Worm (Caenorhabditis elegans) whole organism, midembryonic: ENCODE results near the gene F53F4.17.

Source experiments
- T22C8.4 ChIP-seq: fragments of 200-800 bp; sonication (Bioruptor generic); IDR thresholded peaks from 2 replicates; pipeline ENCODE4 v1.3.6; 2022; ENCODE audit warnings: missing genetic modification characterization, missing compliant biosample characterization
- cog-1 ChIP-seq: sonication (generic microtip); optimal IDR thresholded peaks from 2 replicates; lab custom pipeline; 2016; ENCODE audit warnings: missing genetic modification characterization, missing compliant biosample characterization
- flt-1 ChIP-seq: fragments of 200-800 bp; sonication (Bioruptor generic); IDR thresholded peaks from 2 replicates; pipeline ENCODE4 v1.3.6; 2022; ENCODE audit warnings: missing genetic modification characterization, missing compliant biosample characterization
- klf-2 ChIP-seq: fragments of 200-800 bp; sonication (Bioruptor generic); conservative IDR thresholded peaks from 2 replicates; pipeline ENCODE4 v1.3.6; 2022; ENCODE audit warnings: missing genetic modification reagents, missing genetic modification characterization, missing compliant biosample characterization
- med-1 ChIP-seq: sonication (generic microtip); optimal IDR thresholded peaks from 2 replicates; lab custom pipeline; 2017; ENCODE audit warnings: missing genetic modification characterization, mild to moderate bottlenecking, missing compliant biosample characterization, antibody characterized with exemption, missing genetic modification reagents; ENCODE audit not compliant: insufficient read depth
- ref-1 ChIP-seq: fragments of 200-800 bp; sonication (Bioruptor generic); conservative IDR thresholded peaks from 2 replicates; pipeline ENCODE4 v1.3.6; 2022; ENCODE audit warnings: missing genetic modification reagents, missing genetic modification characterization, missing compliant biosample characterization
- tab-1 ChIP-seq: fragments of 200-800 bp; sonication (Bioruptor generic); IDR thresholded peaks from 2 replicates; pipeline ENCODE4 v1.3.6; 2022; ENCODE audit warnings: missing genetic modification characterization, missing compliant biosample characterization
- ztf-23 ChIP-seq: fragments of 200-800 bp; sonication (Bioruptor generic); IDR thresholded peaks from 2 replicates; pipeline ENCODE4 v1.3.6; 2022; ENCODE audit warnings: missing genetic modification reagents, missing genetic modification characterization, missing compliant biosample characterization
- ztf-29 ChIP-seq: fragments of 200-800 bp; sonication (Bioruptor generic); IDR thresholded peaks from 2 replicates; pipeline ENCODE4 v1.3.6; 2022; ENCODE audit warnings: missing genetic modification reagents, missing genetic modification characterization, missing compliant biosample characterization

F53F4.17 gene

ce11 chrV:13591504-13592174 is 3.6 kb downstream of the F53F4.17 start, which contains the start of gene tbcb-1:
Gene tbcb-1, plus strand, starts transcription at chrV:13592124.
- TF ChIP-seq med-1 (GFP tag; lab: Kevin White, UChicago): no peak

ce11 chrV:13593083-13593482 is 5.1 kb downstream of the F53F4.17 start, which contains the start of gene F53F4.4:
Gene F53F4.4, plus strand, starts transcription at chrV:13593383.
- TF ChIP-seq T22C8.4 (no peak), tab-1 (no peak), klf-2 (GFP tag; lab: Robert Waterston, UW) (no peak), flt-1 (GFP tag; lab: Robert Waterston, UW) (no peak), ztf-23 (GFP tag; lab: Robert Waterston, UW) (no peak), ztf-29 (GFP tag; lab: Robert Waterston, UW) (no peak), cog-1 (no peak), med-1 (GFP tag; lab: Kevin White, UChicago) (no peak), ref-1 (GFP tag; lab: Robert Waterston, UW) (no peak)

DNA sequence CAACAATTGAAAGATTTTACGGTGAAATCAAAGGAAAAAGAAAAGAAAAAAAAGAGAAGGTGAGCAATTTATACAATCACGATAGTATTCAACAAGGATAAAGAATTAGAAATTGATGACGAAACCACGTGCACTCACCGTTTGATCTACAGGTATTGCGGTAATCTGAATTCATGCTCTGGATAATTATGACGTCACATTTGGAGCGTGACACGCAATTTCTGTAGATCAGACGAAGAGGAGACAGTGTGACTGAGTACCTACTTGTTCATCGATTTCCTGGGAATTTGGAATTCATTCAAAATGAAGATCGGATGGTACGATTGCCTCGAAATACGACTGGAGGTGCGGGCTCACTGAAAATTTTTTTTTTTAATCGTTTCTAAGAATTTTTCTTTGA is 10.4 kb downstream of the F53F4.17 start:
- TF ChIP-seq med-1 (GFP tag; lab: Kevin White, UChicago) (no peak), cog-1 (no peak), flt-1 (GFP tag; lab: Robert Waterston, UW) (no peak), klf-2 (GFP tag; lab: Robert Waterston, UW) (no peak), T22C8.4 (no peak), ref-1 (GFP tag; lab: Robert Waterston, UW) (no peak), ztf-29 (GFP tag; lab: Robert Waterston, UW) (no peak), tab-1 (no peak), ztf-23 (GFP tag; lab: Robert Waterston, UW) (no peak)

DNA sequence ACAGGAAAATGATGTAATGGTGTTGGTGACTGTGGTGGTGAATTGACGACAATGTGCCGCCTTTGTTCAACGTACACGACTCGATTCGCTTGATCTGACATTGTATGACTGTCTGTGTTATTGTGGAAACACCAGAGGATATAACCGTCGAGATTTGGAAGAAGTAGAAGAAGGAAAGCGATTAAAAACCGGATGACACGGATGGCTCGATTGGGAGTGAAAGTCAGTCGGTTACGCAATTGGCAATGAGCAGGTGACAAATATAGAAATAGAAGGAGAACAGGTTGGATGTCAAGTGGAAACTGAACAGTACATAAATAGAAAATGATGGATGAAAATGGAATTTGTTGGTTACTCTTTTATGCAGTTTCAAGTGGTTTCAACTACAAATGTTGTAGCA is 12.9 kb downstream of the F53F4.17 start, which contains the start of gene rdy-2:
TSS of gene rdy-2 (minus strand) at position 101 of the 400 bp plus-strand sequence.
- TF ChIP-seq klf-2 (GFP tag; lab: Robert Waterston, UW) (no peak), T22C8.4 (no peak), ztf-23 (GFP tag; lab: Robert Waterston, UW) (no peak), cog-1 (no peak), med-1 (GFP tag; lab: Kevin White, UChicago) (no peak), flt-1 (GFP tag; lab: Robert Waterston, UW) (no peak), tab-1 (no peak), ref-1 (GFP tag; lab: Robert Waterston, UW) (no peak), ztf-29 (GFP tag; lab: Robert Waterston, UW) (no peak)

DNA sequence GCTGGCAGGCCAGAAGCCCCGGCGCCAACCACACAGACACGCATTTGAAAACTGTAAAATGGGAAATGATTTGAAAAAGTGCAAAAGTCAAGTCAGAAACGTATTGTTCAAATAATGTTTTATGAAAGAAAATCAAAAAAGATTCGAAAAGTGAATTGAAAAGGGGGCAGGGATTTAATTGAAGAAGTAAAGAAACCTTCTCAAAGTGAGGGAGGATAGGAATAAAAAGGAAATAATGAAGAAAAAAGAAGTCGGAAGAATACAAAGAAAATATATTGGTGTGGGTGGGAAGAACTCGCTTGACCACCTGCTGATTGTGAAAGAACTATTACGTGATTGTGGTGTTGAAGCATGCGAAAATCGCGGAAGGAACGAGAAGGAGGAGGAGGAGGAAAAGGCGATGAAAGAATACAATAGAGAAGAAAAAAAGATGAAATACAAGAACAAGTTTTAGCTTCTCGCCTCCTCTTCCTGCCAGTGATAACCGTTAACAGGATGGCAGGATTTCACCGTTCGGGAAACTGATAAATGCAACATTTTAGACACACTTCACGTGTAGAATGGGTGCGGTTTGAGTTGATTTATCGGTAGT is 18.7 kb downstream of the F53F4.17 start, which contains the start of gene fmo-4:
TSS of gene fmo-4 (minus strand) at position 51 of the 592 bp plus-strand sequence.
- TF ChIP-seq T22C8.4 (no peak), ztf-29 (GFP tag; lab: Robert Waterston, UW) (no peak), flt-1 (GFP tag; lab: Robert Waterston, UW) (no peak), ref-1 (GFP tag; lab: Robert Waterston, UW) (no peak), cog-1 (no peak), tab-1 (no peak), klf-2 (GFP tag; lab: Robert Waterston, UW) (no peak), med-1 (GFP tag; lab: Kevin White, UChicago) (no peak), ztf-23 (GFP tag; lab: Robert Waterston, UW) (no peak)

- TF ChIP-seq med-1 (GFP tag; lab: Kevin White, UChicago) (no peak), ref-1 (GFP tag; lab: Robert Waterston, UW) (no peak), ztf-23 (GFP tag; lab: Robert Waterston, UW) (no peak), flt-1 (GFP tag; lab: Robert Waterston, UW) (no peak), ztf-29 (GFP tag; lab: Robert Waterston, UW) (no peak), tab-1 (no peak), cog-1 (no peak), T22C8.4 (no peak), klf-2 (GFP tag; lab: Robert Waterston, UW) (no peak)
Observed at ce11 chrV:13608486-13608885, 20.5 kb downstream of the F53F4.17 start.

ce11 chrV:13609806-13610205 is 21.8 kb downstream of the F53F4.17 start:
- TF ChIP-seq T22C8.4: no peak
- TF ChIP-seq tab-1: no peak
- TF ChIP-seq klf-2 (GFP tag; lab: Robert Waterston, UW): no peak
- TF ChIP-seq flt-1 (GFP tag; lab: Robert Waterston, UW): no peak
- TF ChIP-seq ref-1 (GFP tag; lab: Robert Waterston, UW): no peak
- TF ChIP-seq ztf-23 (GFP tag; lab: Robert Waterston, UW): no peak
- no peak for TF ChIP-seq med-1 (GFP tag; lab: Kevin White, UChicago)
- TF ChIP-seq cog-1: no peak
- TF ChIP-seq ztf-29 (GFP tag; lab: Robert Waterston, UW): no peak

DNA sequence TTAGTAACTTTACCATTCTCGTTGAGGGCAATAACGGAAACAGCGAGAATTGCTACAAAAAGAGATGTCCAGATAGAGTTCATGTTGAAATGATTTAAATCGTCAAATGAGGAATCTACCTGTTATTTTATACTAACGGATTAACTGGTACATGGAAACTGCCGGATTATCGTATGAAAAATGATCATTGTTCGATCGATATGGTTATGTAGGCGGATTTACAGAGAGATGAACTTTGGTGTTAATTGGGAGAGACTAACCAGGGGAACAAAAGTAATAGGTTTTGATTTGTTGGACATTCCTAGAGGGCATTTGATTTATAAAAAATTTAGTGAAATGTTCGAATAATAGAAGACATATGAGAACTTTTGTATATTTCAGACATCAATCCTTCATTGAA is 23.8 kb downstream of the F53F4.17 start, which contains the start of gene spig-9:
TSS of gene spig-9 (minus strand) at position 101 of the 400 bp plus-strand sequence.
- TF ChIP-seq flt-1 (GFP tag; lab: Robert Waterston, UW) (no peak), ref-1 (GFP tag; lab: Robert Waterston, UW) (no peak), ztf-23 (GFP tag; lab: Robert Waterston, UW) (no peak)

- TF ChIP-seq ztf-23 (GFP tag; lab: Robert Waterston, UW) (no peak), ref-1 (GFP tag; lab: Robert Waterston, UW) (no peak), cog-1 (no peak), tab-1 (no peak), med-1 (GFP tag; lab: Kevin White, UChicago) (no peak), ztf-29 (GFP tag; lab: Robert Waterston, UW) (no peak), T22C8.4 (no peak), flt-1 (GFP tag; lab: Robert Waterston, UW) (no peak), klf-2 (GFP tag; lab: Robert Waterston, UW) (no peak)
Observed at ce11 chrV:13613870-13614269, 25.9 kb downstream of the F53F4.17 start, which contains the start of gene F53F4.7. Gene F53F4.7, minus strand, starts transcription at chrV:13613970.
